Worm (Caenorhabditis elegans) whole organism, L3 larva: ENCODE results near the gene srt-12.

Source experiments
- ZK546.5 ChIP-seq: sonication (generic microtip); optimal IDR thresholded peaks from 2 replicates; lab custom pipeline; 2017; ENCODE audit warnings: missing biosample characterization, missing genetic modification characterization
- ama-1 ChIP-seq: fragments of 150-350 bp; optimal IDR thresholded peaks from 2 replicates; lab custom pipeline; 2018
- ceh-16 ChIP-seq: sonication (generic microtip); optimal IDR thresholded peaks from 2 replicates; lab custom pipeline; 2017; ENCODE audit warnings: missing biosample characterization, missing genetic modification characterization
- ceh-82 ChIP-seq: fragments of 150-350 bp; optimal IDR thresholded peaks from 2 replicates; lab custom pipeline; 2014; ENCODE audit warnings: missing biosample characterization, missing genetic modification characterization
- daf-12 ChIP-seq: fragments of 150-350 bp; optimal IDR thresholded peaks from 2 replicates; lab custom pipeline; 2014; ENCODE audit warnings: missing biosample characterization, missing genetic modification reagents, missing genetic modification characterization
- elt-1 ChIP-seq: fragments of 150-350 bp; optimal IDR thresholded peaks from 2 replicates; lab custom pipeline; 2014; ENCODE audit warnings: missing biosample characterization, missing genetic modification characterization
- fos-1 ChIP-seq: fragments of 150-350 bp; optimal IDR thresholded peaks from 2 replicates; lab custom pipeline; 2014; ENCODE audit warnings: missing biosample characterization, missing genetic modification characterization
- lin-39 ChIP-seq: fragments of 150-350 bp; optimal IDR thresholded peaks from 2 replicates; lab custom pipeline; 2018; ENCODE audit warnings: missing biosample characterization, missing genetic modification reagents, missing genetic modification characterization
- nhr-237 ChIP-seq: fragments of 150-350 bp; optimal IDR thresholded peaks from 2 replicates; lab custom pipeline; 2014; ENCODE audit warnings: missing biosample characterization, missing genetic modification characterization
- nhr-77 ChIP-seq: fragments of 150-350 bp; optimal IDR thresholded peaks from 2 replicates; lab custom pipeline; 2014; ENCODE audit warnings: missing biosample characterization, missing genetic modification characterization
- sea-2 ChIP-seq: fragments of 150-350 bp; sonication (generic microtip); optimal IDR thresholded peaks from 4 replicates; lab custom pipeline; 2014; ENCODE audit warnings: missing biosample characterization, missing genetic modification reagents, missing genetic modification characterization
- tbx-2 ChIP-seq: sonication (generic microtip); optimal IDR thresholded peaks from 2 replicates; lab custom pipeline; 2016; ENCODE audit warnings: mild to moderate bottlenecking, missing genetic modification characterization, missing compliant biosample characterization
- zag-1 ChIP-seq: fragments of 150-350 bp; optimal IDR thresholded peaks from 2 replicates; lab custom pipeline; 2014; ENCODE audit warnings: missing biosample characterization, missing genetic modification characterization
- ztf-11 ChIP-seq: fragments of 150-350 bp; optimal IDR thresholded peaks from 2 replicates; lab custom pipeline; 2014; ENCODE audit warnings: missing biosample characterization, missing genetic modification characterization

- TF ChIP-seq lin-39 (tag; lab: Kevin White, UChicago) = no peak
- no peak for TF ChIP-seq sea-2 (GFP tag; lab: Kevin White, UChicago)
- TF ChIP-seq elt-1 (tag; lab: Kevin White, UChicago) = no peak
- TF ChIP-seq ceh-82 (tag; lab: Kevin White, UChicago) = no peak
- no peak for TF ChIP-seq ceh-16 (tag; lab: Kevin White, UChicago)
- TF ChIP-seq nhr-237 = no peak
- no peak for TF ChIP-seq nhr-77 (tag; lab: Kevin White, UChicago)
- no peak for TF ChIP-seq ama-1 (lab: Kevin White, UChicago)
- no peak for TF ChIP-seq tbx-2 (tag; lab: Kevin White, UChicago)
- no peak for TF ChIP-seq zag-1 (tag; lab: Kevin White, UChicago)
- TF ChIP-seq ztf-11 (tag; lab: Kevin White, UChicago) = no peak
- TF ChIP-seq fos-1 (tag; lab: Kevin White, UChicago) = no peak
- no peak for TF ChIP-seq daf-12 (tag; lab: Kevin White, UChicago)
- TF ChIP-seq ZK546.5 = no peak
Observed at ce11 chrV:4240292-4240691, 2.0 kb downstream of the srt-12 start, which contains the start of gene srh-204.
